Worm (Caenorhabditis elegans) whole organism, midembryonic: Measurements from ENCODE around the gene erd-2.2.

ENCODE experiments used
- cog-1 ChIP-seq: sonication (generic microtip); optimal IDR thresholded peaks from 2 replicates; lab custom pipeline; 2016; ENCODE audit warnings: missing genetic modification characterization, missing compliant biosample characterization
- ztf-23 ChIP-seq: fragments of 200-800 bp; sonication (Bioruptor generic); IDR thresholded peaks from 2 replicates; pipeline ENCODE4 v1.3.6; 2022; ENCODE audit warnings: missing genetic modification reagents, missing genetic modification characterization, missing compliant biosample characterization
- ztf-29 ChIP-seq: fragments of 200-800 bp; sonication (Bioruptor generic); IDR thresholded peaks from 2 replicates; pipeline ENCODE4 v1.3.6; 2022; ENCODE audit warnings: missing genetic modification reagents, missing genetic modification characterization, missing compliant biosample characterization

DNA sequence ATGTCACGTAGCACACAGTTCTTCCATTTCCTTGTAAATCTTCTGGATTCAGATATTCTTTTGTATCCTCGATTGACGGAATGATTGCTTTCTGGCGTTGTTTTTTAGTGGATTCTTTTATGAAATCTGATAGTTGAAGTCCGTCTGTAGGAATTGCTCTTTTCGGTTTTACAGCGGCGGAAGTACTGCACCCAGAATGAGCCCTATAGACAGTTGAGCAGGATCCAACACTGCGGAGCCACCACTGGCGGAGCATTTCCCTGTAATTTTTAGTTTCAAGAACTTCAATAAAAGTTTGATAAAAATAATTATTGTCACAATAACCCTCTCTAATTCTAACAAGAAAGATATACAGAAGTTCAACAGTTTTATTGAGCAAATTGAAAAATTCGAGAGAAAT is 39.0 kb downstream of the erd-2.2 start, which contains the start of gene F25B5.5:
- no peak for TF ChIP-seq ztf-23 (GFP tag; lab: Robert Waterston, UW)
- no peak for TF ChIP-seq cog-1 (tag; lab: Kevin White, UChicago)
- TF ChIP-seq ztf-29 (GFP tag; lab: Robert Waterston, UW) = no peak
